Worm (Caenorhabditis elegans) whole organism, L4 larva: ENCODE measurements around the gene clec-24.

ENCODE experiments used
- F26F4.8 ChIP-seq: fragments of 200-800 bp; sonication (Bioruptor generic); conservative IDR thresholded peaks from 2 replicates; pipeline ENCODE4 v1.3.6; 2022; ENCODE audit warnings: missing genetic modification characterization, missing compliant biosample characterization
- F49E8.2 ChIP-seq: sonication (generic microtip); optimal IDR thresholded peaks from 2 replicates; lab custom pipeline; 2016; ENCODE audit warnings: missing compliant biosample characterization, mild to moderate bottlenecking, missing genetic modification characterization, borderline replicate concordance
- T26A8.4 ChIP-seq: fragments of 200-800 bp; sonication (Bioruptor generic); IDR thresholded peaks from 2 replicates; pipeline ENCODE4 v1.3.6; 2022; ENCODE audit warnings: missing genetic modification characterization, missing compliant biosample characterization
- Y105C5A.15 ChIP-seq: fragments of 200-800 bp; sonication (Bioruptor generic); IDR thresholded peaks from 2 replicates; pipeline ENCODE4 v1.3.6; 2022; ENCODE audit warnings: missing genetic modification characterization, missing compliant biosample characterization
- ZK337.2 ChIP-seq: fragments of 200-800 bp; sonication (Bioruptor generic); IDR thresholded peaks from 2 replicates; pipeline ENCODE4 v1.3.6; 2022; ENCODE audit warnings: missing genetic modification reagents, missing genetic modification characterization, missing compliant biosample characterization
- aly-2 ChIP-seq: sonication (generic microtip); optimal IDR thresholded peaks from 2 replicates; lab custom pipeline; 2018; ENCODE audit warnings: missing biosample characterization, missing genetic modification characterization
- ama-1 ChIP-seq: fragments of 150-350 bp; optimal IDR thresholded peaks from 2 replicates; lab custom pipeline; 2014; ENCODE audit warnings: inconsistent platforms, mixed read lengths
- ceh-20 ChIP-seq: fragments of 200-800 bp; sonication (Bioruptor generic); IDR thresholded peaks from 2 replicates; pipeline ENCODE4 v1.3.6; 2022; ENCODE audit warnings: missing genetic modification reagents, missing genetic modification characterization, missing compliant biosample characterization
- ceh-28 ChIP-seq: fragments of 150-350 bp; optimal IDR thresholded peaks from 2 replicates; lab custom pipeline; 2014; ENCODE audit warnings: missing biosample characterization, missing genetic modification reagents, missing genetic modification characterization
- ceh-44 ChIP-seq: fragments of 200-800 bp; sonication (Bioruptor generic); IDR thresholded peaks from 2 replicates; pipeline ENCODE4 v1.3.6; 2022; ENCODE audit warnings: missing genetic modification reagents, missing genetic modification characterization, missing compliant biosample characterization
- ceh-82 ChIP-seq: sonication (generic microtip); optimal IDR thresholded peaks from 2 replicates; lab custom pipeline; 2017; ENCODE audit warnings: missing biosample characterization, missing genetic modification characterization
- daf-16 ChIP-seq, 3 experiments: sonication (generic microtip); optimal IDR thresholded peaks; 2 replicates each; lab custom pipeline; 2016 to 2017; ENCODE audit warnings: missing genetic modification characterization in 3 of 3, missing genetic modification reagents in 3 of 3, mild to moderate bottlenecking in 2 of 3, missing compliant biosample characterization in 2 of 3, missing biosample characterization in 1 of 3, moderate library complexity in 1 of 3
- daf-8 ChIP-seq: fragments of 200-800 bp; sonication (Bioruptor generic); IDR thresholded peaks from 2 replicates; pipeline ENCODE4 v1.3.6; 2022; ENCODE audit warnings: missing genetic modification characterization, missing compliant biosample characterization
- dmd-6 ChIP-seq: fragments of 200-800 bp; sonication (Bioruptor generic); IDR thresholded peaks from 2 replicates; pipeline ENCODE4 v1.3.6; 2022; ENCODE audit warnings: missing genetic modification reagents, missing genetic modification characterization, missing compliant biosample characterization
- dmd-8 ChIP-seq: fragments of 200-800 bp; sonication (Bioruptor generic); IDR thresholded peaks from 2 replicates; pipeline ENCODE4 v1.3.6; 2022; ENCODE audit warnings: missing genetic modification characterization, missing compliant biosample characterization
- dmd-9 ChIP-seq: fragments of 200-800 bp; sonication (Bioruptor generic); IDR thresholded peaks from 2 replicates; pipeline ENCODE4 v1.3.6; 2022; ENCODE audit warnings: missing genetic modification reagents, missing genetic modification characterization, missing compliant biosample characterization
- fkh-10 ChIP-seq: fragments of 150-350 bp; optimal IDR thresholded peaks from 2 replicates; lab custom pipeline; 2014; ENCODE audit warnings: missing biosample characterization, missing genetic modification reagents, missing genetic modification characterization
- gei-8 ChIP-seq: fragments of 200-800 bp; sonication (Bioruptor generic); optimal IDR thresholded peaks from 2 replicates; lab custom pipeline; 2018; ENCODE audit warnings: mild to moderate bottlenecking, missing genetic modification characterization, missing compliant biosample characterization
- hif-1 ChIP-seq, 2 experiments: sonication (generic microtip); optimal IDR thresholded peaks; 2 replicates each; lab custom pipeline; 2016 to 2017; ENCODE audit warnings: missing compliant biosample characterization in 2 of 2, missing genetic modification characterization in 2 of 2, missing genetic modification reagents in 2 of 2, missing genotype in 2 of 2, mild to moderate bottlenecking in 1 of 2
- hmg-1.1 ChIP-seq: fragments of 200-800 bp; sonication (Bioruptor generic); IDR thresholded peaks from 2 replicates; pipeline ENCODE4 v1.3.6; 2022; ENCODE audit warnings: missing genetic modification reagents, missing genetic modification characterization, missing compliant biosample characterization
- jun-1 ChIP-seq: fragments of 150-350 bp; optimal IDR thresholded peaks from 2 replicates; lab custom pipeline; 2014; ENCODE audit warnings: missing biosample characterization, missing genetic modification reagents, missing genetic modification characterization
- lin-29 ChIP-seq: fragments of 200-800 bp; sonication (Bioruptor generic); IDR thresholded peaks from 2 replicates; pipeline ENCODE4 v1.3.6; 2022; ENCODE audit warnings: missing genetic modification reagents, missing genetic modification characterization, missing compliant biosample characterization
- mdt-29 ChIP-seq: fragments of 200-800 bp; sonication (Bioruptor generic); IDR thresholded peaks from 2 replicates; pipeline ENCODE4 v1.3.6; 2022; ENCODE audit warnings: missing genetic modification reagents, missing genetic modification characterization, missing compliant biosample characterization
- mes-2 ChIP-seq: sonication (generic microtip); optimal IDR thresholded peaks from 2 replicates; lab custom pipeline; 2016; ENCODE audit warnings: missing genotype, mild to moderate bottlenecking, missing genetic modification characterization, missing compliant biosample characterization; ENCODE audit not compliant: poor library complexity, severe bottlenecking
- mxl-2 ChIP-seq: fragments of 200-800 bp; sonication (Bioruptor generic); conservative IDR thresholded peaks from 2 replicates; pipeline ENCODE4 v1.3.6; 2022; ENCODE audit warnings: missing genetic modification reagents, missing genetic modification characterization, missing compliant biosample characterization
- mxl-3 ChIP-seq: fragments of 200-800 bp; sonication (Bioruptor generic); optimal IDR thresholded peaks from 2 replicates; lab custom pipeline; 2018; ENCODE audit warnings: mild to moderate bottlenecking, missing genetic modification characterization, missing compliant biosample characterization
- nhr-102 ChIP-seq: sonication (generic microtip); optimal IDR thresholded peaks from 2 replicates; lab custom pipeline; 2016; ENCODE audit warnings: mild to moderate bottlenecking, missing genetic modification characterization, moderate library complexity, missing compliant biosample characterization
- nhr-48 ChIP-seq: sonication (generic microtip); optimal IDR thresholded peaks from 2 replicates; lab custom pipeline; 2016; ENCODE audit warnings: mild to moderate bottlenecking, missing genetic modification characterization, missing compliant biosample characterization
- rbr-2 ChIP-seq: sonication (generic microtip); optimal IDR thresholded peaks from 2 replicates; lab custom pipeline; 2016; ENCODE audit warnings: missing genotype, missing genetic modification characterization, missing compliant biosample characterization
- sdz-12 ChIP-seq: fragments of 200-800 bp; sonication (Bioruptor generic); optimal IDR thresholded peaks from 2 replicates; lab custom pipeline; 2018; ENCODE audit warnings: mild to moderate bottlenecking, missing genetic modification characterization, missing compliant biosample characterization
- snpc-4 ChIP-seq: fragments of 150-350 bp; optimal IDR thresholded peaks from 2 replicates; lab custom pipeline; 2014; ENCODE audit warnings: missing biosample characterization, missing genetic modification characterization
- unc-130 ChIP-seq: sonication (generic microtip); optimal IDR thresholded peaks from 2 replicates; lab custom pipeline; 2016; ENCODE audit warnings: missing genetic modification reagents, missing genetic modification characterization, missing compliant biosample characterization
- unc-62 ChIP-seq, 3 experiments: fragments of 150-350 bp in 1 of 3; sonication (generic microtip); optimal IDR thresholded peaks in 2 of 3; peaks in 1 of 3; 1 replicate in 1 of 3; 2 replicates in 2 of 3; lab custom pipeline; 2014 to 2017; ENCODE audit warnings: missing biosample characterization in 3 of 3, missing genetic modification characterization in 3 of 3, missing genetic modification reagents in 3 of 3, missing genotype in 1 of 3
- zfp-2 ChIP-seq: sonication (generic microtip); optimal IDR thresholded peaks from 2 replicates; lab custom pipeline; 2016; ENCODE audit warnings: mild to moderate bottlenecking, missing genetic modification characterization, missing compliant biosample characterization
- zfp-3 ChIP-seq: fragments of 200-800 bp; sonication (Bioruptor generic); conservative IDR thresholded peaks from 2 replicates; pipeline ENCODE4 v1.3.6; 2022; ENCODE audit warnings: missing genetic modification reagents, missing genetic modification characterization, missing compliant biosample characterization
- zip-11 ChIP-seq: fragments of 200-800 bp; sonication (Bioruptor generic); IDR thresholded peaks from 2 replicates; pipeline ENCODE4 v1.3.6; 2022; ENCODE audit warnings: missing genetic modification characterization, missing compliant biosample characterization
- ztf-11 ChIP-seq: fragments of 150-350 bp; optimal IDR thresholded peaks from 2 replicates; lab custom pipeline; 2014; ENCODE audit warnings: missing biosample characterization, missing genetic modification characterization

The clec-24 gene

ce11 chrV:16840283-16840682 lies 21.5 kb upstream of the clec-24 start (continued):
- TF ChIP-seq unc-130, result no peak

- TF ChIP-seq mxl-2, result no peak
- no peak for TF ChIP-seq nhr-48 (tag; lab: Kevin White, UChicago)
- TF ChIP-seq snpc-4 (tag; lab: Kevin White, UChicago), result no peak
- TF ChIP-seq hif-1 (tag; optimal IDR thresholded peaks at IDR 0.05; lab: Kevin White, UChicago), result no peak
- TF ChIP-seq dmd-6 (GFP tag; lab: Robert Waterston, UW), result no peak
- TF ChIP-seq nhr-102 (tag; lab: Kevin White, UChicago), result no peak
- TF ChIP-seq daf-16 (GFP tag; optimal IDR thresholded peaks at IDR 0.05; lab: Kevin White, UChicago), result no peak
- TF ChIP-seq daf-16 (tag; optimal IDR thresholded peaks at IDR 0.05; lab: Kevin White, UChicago), result no peak
- TF ChIP-seq gei-8, result no peak
- TF ChIP-seq daf-8 (GFP tag; lab: Robert Waterston, UW), result no peak
- TF ChIP-seq F26F4.8 (GFP tag; lab: Robert Waterston, UW), result no peak
Measured at ce11 chrV:16840961-16841360, 20.9 kb upstream of the clec-24 start, which contains the start of gene clec-40. clec-40 (minus strand) TSS chrV:16841061.

- TF ChIP-seq ceh-28 (tag; lab: Kevin White, UChicago) (no peak), ceh-44 (GFP tag; lab: Robert Waterston, UW) (no peak), dmd-9 (GFP tag; lab: Robert Waterston, UW) (no peak), aly-2 (tag; lab: Kevin White, UChicago) (no peak), gei-8 (no peak), lin-29 (no peak), ceh-82 (no peak), rbr-2 (tag; lab: Kevin White, UChicago) (no peak), ZK337.2 (no peak), zip-11 (GFP tag; lab: Robert Waterston, UW) (no peak), sdz-12 (GFP tag; lab: Kevin White, UChicago) (no peak)
- TF ChIP-seq, all 104 proteins: peak for 0
Measured at ce11 chrV:16842941-16843340, 18.9 kb upstream of the clec-24 start, which contains the start of gene clec-25. clec-25 (plus strand) TSS chrV:16843241.

ce11 chrV:16848498-16848897 lies 13.3 kb upstream of the clec-24 start, which contains the start of the genes clec-36 and clec-26:
clec-36 (minus strand) TSS chrV:16848598.
clec-26 (plus strand) TSS chrV:16848611.
- TF ChIP-seq mxl-3 (GFP tag; lab: Kevin White, UChicago) (no peak), unc-62 (GFP tag; optimal IDR thresholded peaks at IDR 0.05 in 1 of 2; lab: Kevin White, UChicago) (peak in 1 of 2 experiments; percentile 77), unc-62 (tag; optimal IDR thresholded peaks at IDR 0.05; lab: Kevin White, UChicago) (no peak), fkh-10 (GFP tag; lab: Kevin White, UChicago) (no peak), daf-8 (GFP tag; lab: Robert Waterston, UW) (no peak), dmd-6 (GFP tag; lab: Robert Waterston, UW) (peak; percentile 38; the same call in 1 of the 2 replicates), mdt-29 (GFP tag; lab: Robert Waterston, UW) (no peak), ama-1 (lab: Kevin White, UChicago) (no peak), mes-2 (tag; lab: Kevin White, UChicago) (no peak), dmd-8 (GFP tag; lab: Robert Waterston, UW) (no peak), F49E8.2 (tag; lab: Kevin White, UChicago) (no peak), daf-16 (GFP tag; optimal IDR thresholded peaks at IDR 0.05; lab: Kevin White, UChicago) (no peak), daf-16 (tag; optimal IDR thresholded peaks at IDR 0.05; lab: Kevin White, UChicago) (no peak), jun-1 (tag; lab: Kevin White, UChicago) (no peak), lin-29 (no peak), Y105C5A.15 (GFP tag; lab: Robert Waterston, UW) (no peak)
- TF ChIP-seq, all 104 proteins: peak for 2

ce11 chrV:16852002-16852401 lies 9.8 kb upstream of the clec-24 start, which contains the start of gene clec-37:
clec-37 (minus strand) TSS chrV:16852102.
- TF ChIP-seq zfp-2 (tag; lab: Kevin White, UChicago), result no peak
- TF ChIP-seq T26A8.4 (GFP tag; lab: Robert Waterston, UW), result no peak
- no peak for TF ChIP-seq ceh-20 (GFP tag; lab: Robert Waterston, UW)
- no peak for TF ChIP-seq zfp-3 (GFP tag; lab: Robert Waterston, UW)
- TF ChIP-seq ztf-11 (tag; lab: Kevin White, UChicago), result no peak
- no peak for TF ChIP-seq hmg-1.1
